Worm (Caenorhabditis elegans) whole organism, late embryonic: Measurements from ENCODE around the gene F58F6.5.

Experiments used
- T23F11.4 ChIP-seq: fragments of 200-800 bp; sonication (Bioruptor generic); optimal IDR thresholded peaks from 2 replicates; lab custom pipeline; 2018; ENCODE audit warnings: mild to moderate bottlenecking, missing genetic modification characterization, missing compliant biosample characterization
- ceh-19 ChIP-seq: fragments of 200-800 bp; sonication (Bioruptor generic); optimal IDR thresholded peaks from 2 replicates; lab custom pipeline; 2018; ENCODE audit warnings: mild to moderate bottlenecking, missing genetic modification characterization, missing compliant biosample characterization
- ceh-30 ChIP-seq: fragments of 150-350 bp; optimal IDR thresholded peaks from 2 replicates; lab custom pipeline; 2014; ENCODE audit warnings: missing biosample characterization, missing genetic modification characterization
- ceh-48 ChIP-seq: sonication (generic microtip); optimal IDR thresholded peaks from 2 replicates; lab custom pipeline; 2016; ENCODE audit warnings: missing genetic modification characterization, inconsistent platforms, missing compliant biosample characterization
- elt-4 ChIP-seq: sonication (generic microtip); optimal IDR thresholded peaks from 2 replicates; lab custom pipeline; 2016; ENCODE audit warnings: missing genetic modification characterization, missing compliant biosample characterization
- gmeb-2 ChIP-seq: sonication (generic microtip); optimal IDR thresholded peaks from 2 replicates; lab custom pipeline; 2016; ENCODE audit warnings: missing genetic modification characterization, inconsistent platforms, missing compliant biosample characterization
- pag-3 ChIP-seq: sonication (generic microtip); optimal IDR thresholded peaks from 2 replicates; lab custom pipeline; 2016; ENCODE audit warnings: missing compliant biosample characterization, missing genetic modification characterization, borderline replicate concordance
- pqm-1 ChIP-seq: sonication (generic microtip); optimal IDR thresholded peaks from 2 replicates; lab custom pipeline; 2016; ENCODE audit warnings: missing genetic modification characterization, missing compliant biosample characterization
- ttx-3 ChIP-seq: sonication (generic microtip); optimal IDR thresholded peaks from 2 replicates; lab custom pipeline; 2016; ENCODE audit warnings: missing genetic modification reagents, missing genetic modification characterization, missing compliant biosample characterization
- unc-3 ChIP-seq, 2 experiments: fragments of 200-800 bp in 1 of 2; sonication (Bioruptor generic) in 1 of 2; sonication (generic microtip) in 1 of 2; conservative IDR thresholded peaks in 1 of 2; optimal IDR thresholded peaks in 1 of 2; 2 replicates each; pipeline versions ENCODE4 v1.3.6 to Lab custom; 2016 to 2022; ENCODE audit warnings: missing compliant biosample characterization in 2 of 2, missing genetic modification characterization in 2 of 2, missing genetic modification reagents in 1 of 2

- TF ChIP-seq pag-3 (tag; lab: Kevin White, UChicago) (no peak), elt-4 (no peak), pqm-1 (tag; lab: Kevin White, UChicago) (no peak), gmeb-2 (tag; lab: Kevin White, UChicago) (no peak), ceh-19 (GFP tag; lab: Kevin White, UChicago) (no peak), unc-3 (GFP tag; conservative IDR thresholded peaks at IDR 0.05; lab: Robert Waterston, UW) (no peak), unc-3 (tag; optimal IDR thresholded peaks at IDR 0.05; lab: Kevin White, UChicago) (no peak), ceh-30 (tag; lab: Kevin White, UChicago) (no peak), T23F11.4 (no peak), ttx-3 (no peak), ceh-48 (tag; lab: Kevin White, UChicago) (no peak)
Observed at ce11 chrIV:1365771-1366170, 22.3 kb downstream of the F58F6.5 start.
